Fruit fly (Drosophila melanogaster) whole organism, embryonic: ENCODE results near the gene Npc2f.
A peak's percentile ranks its signal among the peaks of the same experiment; 100 is the strongest.

ENCODE experiments used
- BEAF-32 ChIP-seq: fragments of 200-800 bp; sonication (Bioruptor generic); optimal IDR thresholded peaks from 3 replicates; lab custom pipeline; 2017; ENCODE audit warnings: missing biosample characterization, missing genetic modification characterization, mild to moderate bottlenecking, moderate library complexity, missing genetic modification reagents
- CG11560 ChIP-seq: fragments of 200-800 bp; sonication (Bioruptor generic); IDR thresholded peaks from 3 replicates; pipeline ENCODE4 v1.3.6; 2022; ENCODE audit warnings: missing biosample characterization, missing genetic modification characterization
- CG13123 ChIP-seq: fragments of 200-800 bp; sonication (Bioruptor generic); optimal IDR thresholded peaks from 2 replicates; lab custom pipeline; 2016; ENCODE audit warnings: missing biosample characterization, missing genetic modification characterization
- CG13424 ChIP-seq: fragments of 200-800 bp; sonication (Bioruptor generic); optimal IDR thresholded peaks from 2 replicates; lab custom pipeline; 2019; ENCODE audit warnings: missing biosample characterization, mild to moderate bottlenecking, missing genetic modification characterization, moderate library complexity
- CG13775 ChIP-seq: fragments of 200-800 bp; sonication (Bioruptor generic); optimal IDR thresholded peaks from 3 replicates; lab custom pipeline; 2017; ENCODE audit warnings: missing biosample characterization, mild to moderate bottlenecking, missing genetic modification characterization
- CG14050 ChIP-seq: fragments of 200-800 bp; sonication (Bioruptor generic); IDR thresholded peaks from 3 replicates; pipeline ENCODE4 v1.3.6; 2022; ENCODE audit warnings: missing biosample characterization, missing genetic modification characterization
- CG14710 ChIP-seq: fragments of 200-800 bp; sonication (Bioruptor generic); optimal IDR thresholded peaks from 3 replicates; lab custom pipeline; 2019; ENCODE audit warnings: missing biosample characterization, mild to moderate bottlenecking, missing genetic modification characterization, moderate library complexity
- CG15696 ChIP-seq: fragments of 200-800 bp; sonication (Bioruptor generic); optimal IDR thresholded peaks from 2 replicates; lab custom pipeline; 2019; ENCODE audit warnings: missing biosample characterization, mild to moderate bottlenecking, missing genetic modification characterization, moderate library complexity
- CG16813 ChIP-seq: fragments of 200-800 bp; sonication (Bioruptor generic); IDR thresholded peaks from 3 replicates; pipeline ENCODE4 v1.3.6; 2022; ENCODE audit warnings: missing biosample characterization, missing genetic modification characterization; ENCODE audit not compliant: partially characterized antibody
- CG16863 ChIP-seq: fragments of 200-800 bp; sonication (Bioruptor generic); optimal IDR thresholded peaks from 3 replicates; lab custom pipeline; 2016; ENCODE audit warnings: missing biosample characterization, missing genetic modification characterization
- CG17328 ChIP-seq: fragments of 200-800 bp; sonication (Bioruptor generic); IDR thresholded peaks from 2 replicates; pipeline ENCODE4 v1.3.6; 2022; ENCODE audit warnings: missing biosample characterization, missing genetic modification characterization
- CG17802 ChIP-seq: fragments of 200-800 bp; sonication (Bioruptor generic); optimal IDR thresholded peaks from 2 replicates; lab custom pipeline; 2018; ENCODE audit warnings: missing biosample characterization, mild to moderate bottlenecking, missing genetic modification characterization, moderate library complexity
- CG18476 ChIP-seq: fragments of 200-800 bp; sonication (Bioruptor generic); optimal IDR thresholded peaks from 2 replicates; lab custom pipeline; 2016; ENCODE audit warnings: missing biosample characterization, mild to moderate bottlenecking, missing genetic modification characterization
- CG2129 ChIP-seq: fragments of 200-800 bp; sonication (Bioruptor generic); IDR thresholded peaks from 2 replicates; pipeline ENCODE4 v1.3.6; 2022; ENCODE audit warnings: missing biosample characterization, missing genetic modification characterization; ENCODE audit not compliant: partially characterized antibody
- CG30403 ChIP-seq: fragments of 200-800 bp; sonication (Bioruptor generic); optimal IDR thresholded peaks from 3 replicates; lab custom pipeline; 2016; ENCODE audit warnings: missing biosample characterization, missing genetic modification characterization
- CG3065 ChIP-seq: fragments of 200-800 bp; sonication (Bioruptor generic); optimal IDR thresholded peaks from 2 replicates; lab custom pipeline; 2016; ENCODE audit warnings: missing biosample characterization, missing genetic modification characterization
- CG33557 ChIP-seq: fragments of 200-800 bp; sonication (Bioruptor generic); optimal IDR thresholded peaks from 2 replicates; lab custom pipeline; 2019; ENCODE audit warnings: missing biosample characterization, mild to moderate bottlenecking, missing genetic modification characterization, moderate library complexity
- CG7745 ChIP-seq: fragments of 200-800 bp; sonication (Bioruptor generic); optimal IDR thresholded peaks from 2 replicates; lab custom pipeline; 2018; ENCODE audit warnings: missing biosample characterization, mild to moderate bottlenecking, missing genetic modification characterization, moderate library complexity
- CG7928 ChIP-seq: fragments of 200-800 bp; sonication (Bioruptor generic); optimal IDR thresholded peaks from 2 replicates; lab custom pipeline; 2017; ENCODE audit warnings: missing biosample characterization, mild to moderate bottlenecking, missing genetic modification characterization
- CG8290 ChIP-seq, 3 experiments: fragments of 200-800 bp; sonication (Bioruptor generic); optimal IDR thresholded peaks; 2 replicates each; lab custom pipeline; 2016 to 2019; ENCODE audit warnings: missing biosample characterization in 3 of 3, missing genetic modification characterization in 3 of 3, mild to moderate bottlenecking in 2 of 3, moderate library complexity in 1 of 3
- CG9437 ChIP-seq: fragments of 200-800 bp; sonication (Bioruptor generic); optimal IDR thresholded peaks from 2 replicates; lab custom pipeline; 2018; ENCODE audit warnings: missing biosample characterization, mild to moderate bottlenecking, missing genetic modification characterization
- CrebB ChIP-seq: fragments of 200-800 bp; sonication (Bioruptor generic); optimal IDR thresholded peaks from 3 replicates; lab custom pipeline; 2018; ENCODE audit warnings: missing biosample characterization, mild to moderate bottlenecking, missing genetic modification characterization
- Doc2 ChIP-seq: fragments of 200-800 bp; sonication (Bioruptor generic); IDR thresholded peaks from 2 replicates; pipeline ENCODE4 v1.3.6; 2022; ENCODE audit warnings: missing biosample characterization, missing genetic modification characterization
- Fer3 ChIP-seq: fragments of 200-800 bp; sonication (Bioruptor generic); optimal IDR thresholded peaks from 2 replicates; lab custom pipeline; 2018; ENCODE audit warnings: missing biosample characterization, mild to moderate bottlenecking, missing genetic modification characterization, moderate library complexity
- HLH4C ChIP-seq: fragments of 200-800 bp; sonication (Bioruptor generic); IDR thresholded peaks from 3 replicates; pipeline ENCODE4 v1.3.6; 2022; ENCODE audit warnings: missing biosample characterization, missing genetic modification characterization; ENCODE audit not compliant: partially characterized antibody
- HmgZ ChIP-seq: fragments of 200-800 bp; sonication (Bioruptor generic); optimal IDR thresholded peaks from 2 replicates; lab custom pipeline; 2018; ENCODE audit warnings: missing biosample characterization, mild to moderate bottlenecking, missing genetic modification characterization
- Hr51 ChIP-seq, 2 experiments: fragments of 200-800 bp; sonication (Bioruptor generic); optimal IDR thresholded peaks; 2 replicates in 1 of 2; 3 replicates in 1 of 2; lab custom pipeline; 2016 to 2018; ENCODE audit warnings: missing biosample characterization in 2 of 2, missing genetic modification characterization in 2 of 2, mild to moderate bottlenecking in 1 of 2, moderate library complexity in 1 of 2
- Hsf ChIP-seq: fragments of 200-800 bp; sonication (Bioruptor generic); optimal IDR thresholded peaks from 3 replicates; lab custom pipeline; 2016; ENCODE audit warnings: missing biosample characterization, missing genetic modification characterization
- NC2β ChIP-seq: fragments of 200-800 bp; sonication (Bioruptor generic); optimal IDR thresholded peaks from 2 replicates; lab custom pipeline; 2016; ENCODE audit warnings: missing biosample characterization, missing genetic modification characterization
- NFAT ChIP-seq: fragments of 200-800 bp; sonication (Bioruptor generic); IDR thresholded peaks from 2 replicates; pipeline ENCODE4 v1.3.6; 2022; ENCODE audit warnings: missing biosample characterization, missing genetic modification characterization
- NfI ChIP-seq: fragments of 200-800 bp; sonication (Bioruptor generic); optimal IDR thresholded peaks from 3 replicates; lab custom pipeline; 2018; ENCODE audit warnings: missing biosample characterization, mild to moderate bottlenecking, missing genetic modification characterization, moderate library complexity
- Optix ChIP-seq: fragments of 200-800 bp; sonication (Bioruptor generic); IDR thresholded peaks from 3 replicates; pipeline ENCODE4 v1.3.6; 2022; ENCODE audit warnings: missing biosample characterization, missing genetic modification characterization
- Ravus ChIP-seq: fragments of 200-800 bp; sonication (Bioruptor generic); IDR thresholded peaks from 2 replicates; pipeline ENCODE4 v1.3.6; 2022; ENCODE audit warnings: missing biosample characterization, missing genetic modification characterization
- Sin3A ChIP-seq: fragments of >200 bp; optimal IDR thresholded peaks from 2 replicates; lab custom pipeline; 2018
- bsh ChIP-seq, 2 experiments: fragments of 200-800 bp; sonication (Bioruptor generic); optimal IDR thresholded peaks; 2 replicates each; lab custom pipeline; 2017 to 2018; ENCODE audit warnings: mild to moderate bottlenecking in 2 of 2, missing biosample characterization in 2 of 2, missing genetic modification characterization in 2 of 2, moderate library complexity in 1 of 2
- ci ChIP-seq: fragments of 200-800 bp; sonication (Bioruptor generic); IDR thresholded peaks from 3 replicates; pipeline ENCODE4 v1.3.6; 2022; ENCODE audit warnings: missing biosample characterization, missing genetic modification characterization
- corto ChIP-seq: fragments of 200-800 bp; sonication (Bioruptor generic); optimal IDR thresholded peaks from 2 replicates; lab custom pipeline; 2016; ENCODE audit warnings: missing biosample characterization, mild to moderate bottlenecking, missing genetic modification characterization, moderate library complexity
- esg ChIP-seq: fragments of 200-800 bp; sonication (Bioruptor generic); conservative IDR thresholded peaks from 2 replicates; pipeline ENCODE4 v1.3.6; 2022; ENCODE audit warnings: missing biosample characterization, missing genetic modification characterization
- fd64A ChIP-seq: fragments of 200-800 bp; sonication (Bioruptor generic); optimal IDR thresholded peaks from 3 replicates; lab custom pipeline; 2018; ENCODE audit warnings: missing biosample characterization, mild to moderate bottlenecking, missing genetic modification characterization
- gce ChIP-seq: fragments of 200-800 bp; sonication (Bioruptor generic); IDR thresholded peaks from 3 replicates; pipeline ENCODE4 v1.3.6; 2022; ENCODE audit warnings: missing biosample characterization, missing genetic modification characterization
- gfzf ChIP-seq: fragments of 200-800 bp; sonication (Bioruptor generic); optimal IDR thresholded peaks from 2 replicates; lab custom pipeline; 2016; ENCODE audit warnings: missing biosample characterization, mild to moderate bottlenecking, missing genetic modification characterization, moderate library complexity
- gsb ChIP-seq: fragments of 200-800 bp; sonication (Bioruptor generic); IDR thresholded peaks from 2 replicates; pipeline ENCODE4 v1.3.6; 2022; ENCODE audit warnings: missing biosample characterization, missing genetic modification characterization
- ind ChIP-seq: fragments of 200-800 bp; sonication (Bioruptor generic); optimal IDR thresholded peaks from 3 replicates; lab custom pipeline; 2016; ENCODE audit warnings: missing biosample characterization, missing genetic modification characterization
- onecut ChIP-seq: fragments of 200-800 bp; sonication (Bioruptor generic); IDR thresholded peaks from 2 replicates; pipeline ENCODE4 v1.3.6; 2022; ENCODE audit warnings: missing biosample characterization, missing genetic modification characterization
- rib ChIP-seq: fragments of 200-800 bp; sonication (Bioruptor generic); IDR thresholded peaks from 2 replicates; pipeline ENCODE4 v1.3.6; 2022; ENCODE audit warnings: missing biosample characterization, missing genetic modification characterization
- sim ChIP-seq: fragments of 200-800 bp; sonication (Bioruptor generic); IDR thresholded peaks from 2 replicates; pipeline ENCODE4 v1.3.6; 2022; ENCODE audit warnings: missing biosample characterization, missing genetic modification characterization
- trem ChIP-seq: fragments of 200-800 bp; optimal IDR thresholded peaks from 3 replicates; lab custom pipeline; 2019; ENCODE audit warnings: missing biosample characterization, mild to moderate bottlenecking, missing genetic modification characterization, moderate library complexity
- twi ChIP-seq: fragments of 200-800 bp; optimal IDR thresholded peaks from 2 replicates; lab custom pipeline; 2019; ENCODE audit warnings: missing biosample characterization, mild to moderate bottlenecking, missing genetic modification characterization, moderate library complexity
- vfl ChIP-seq: fragments of 200-800 bp; sonication (Bioruptor generic); optimal IDR thresholded peaks from 2 replicates; lab custom pipeline; 2016; ENCODE audit warnings: missing biosample characterization, missing genetic modification characterization

Gene Npc2f

dm6 chr3R:24161173-24161811 is 23.6 kb downstream of the Npc2f start, which contains the start of the genes Myo95E and TBC1d7 (continued):
- TF ChIP-seq onecut (GFP tag; lab: Robert Waterston, UW) (peak; percentile 80), CG2129 (peak; percentile 59), CG17328 (peak; percentile 79), NFAT (GFP tag; lab: Robert Waterston, UW) (peak; percentile 87), trem (peak; percentile 90), twi (tag; lab: Kevin White, UChicago) (peak; percentile 62), gce (GFP tag; lab: Robert Waterston, UW) (peak; percentile 80; the same call in 2 of the 3 replicates), esg (GFP tag; lab: Robert Waterston, UW) (peak; percentile 95), ci (GFP tag; lab: Robert Waterston, UW) (peak; percentile 90), vfl (peak; percentile 61), CG30403 (GFP tag; lab: Kevin White, UChicago) (peak; percentile 92), Doc2 (GFP tag; lab: Robert Waterston, UW) (peak; percentile 75; the same call in 1 of the 2 replicates), CG15696 (tag; lab: Kevin White, UChicago) (peak; percentile 71), sim (GFP tag; lab: Robert Waterston, UW) (0 out of 2 replicates have a peak, but pooled peaks have one; percentile 72), CG7745 (tag; lab: Kevin White, UChicago) (no peak), CG3065 (peak; percentile 26), gfzf (no peak), CG13775 (GFP tag; lab: Kevin White, UChicago) (peak; percentile 88), BEAF-32 (GFP tag; lab: Kevin White, UChicago) (peak; percentile 77), NC2β (GFP tag; lab: Kevin White, UChicago) (no peak), HmgZ (tag; lab: Kevin White, UChicago) (peak; percentile 85), Hr51 (GFP tag; optimal IDR thresholded peaks at IDR 0.05; lab: Kevin White, UChicago) (peak; percentile 33 to 91), CG11560 (peak; percentile 81), CG18476 (GFP tag; lab: Kevin White, UChicago) (peak; percentile 81), Ravus (GFP tag; lab: Robert Waterston, UW) (peak; percentile 74), CG8290 (GFP tag; optimal IDR thresholded peaks at IDR 0.05; lab: Kevin White, UChicago) (no peak), CG8290 (tag; optimal IDR thresholded peaks at IDR 0.05; lab: Kevin White, UChicago) (no peak), HLH4C (GFP tag; lab: Robert Waterston, UW) (peak; percentile 55; the same call in 1 of the 3 replicates), NfI (GFP tag; lab: Kevin White, UChicago) (peak; percentile 86), CG33557 (GFP tag; lab: Kevin White, UChicago) (peak; percentile 66), ind (GFP tag; lab: Kevin White, UChicago) (peak; percentile 89), fd64A (no peak), CG17802 (tag; lab: Kevin White, UChicago) (peak; percentile 38), CG13123 (GFP tag; lab: Kevin White, UChicago) (peak; percentile 70), Sin3A (lab: Kevin White, UChicago) (peak; percentile 5), CrebB (tag; lab: Kevin White, UChicago) (peak; percentile 60), CG14710 (tag; lab: Kevin White, UChicago) (peak; percentile 90), corto (GFP tag; lab: Kevin White, UChicago) (peak; percentile 35), CG9437 (GFP tag; lab: Kevin White, UChicago) (peak; percentile 81), gsb (GFP tag; lab: Robert Waterston, UW) (peak; percentile 89), CG16863 (GFP tag; lab: Kevin White, UChicago) (peak; percentile 6), CG16813 (GFP tag; lab: Robert Waterston, UW) (peak; percentile 75), rib (GFP tag; lab: Robert Waterston, UW) (peak; percentile 93), CG13424 (tag; lab: Kevin White, UChicago) (peak; percentile 90), Hsf (GFP tag; lab: Kevin White, UChicago) (peak; percentile 58), bsh (GFP tag; optimal IDR thresholded peaks at IDR 0.05; lab: Kevin White, UChicago) (peak; percentile 23 to 89), CG7928 (GFP tag; lab: Kevin White, UChicago) (peak; percentile 69), CG14050 (peak; percentile 80), Fer3 (tag; lab: Kevin White, UChicago) (peak; percentile 86), Optix (peak; percentile 88)
